Worm (Caenorhabditis elegans) whole organism, L4/young adult: Measurements from ENCODE around the gene fbxb-83.

ENCODE experiments used
- W03F9.2 ChIP-seq: fragments of 150-350 bp; optimal IDR thresholded peaks from 2 replicates; lab custom pipeline; 2014; ENCODE audit warnings: missing biosample characterization, missing genetic modification characterization
- dao-5 ChIP-seq: sonication (generic microtip); optimal IDR thresholded peaks from 2 replicates; lab custom pipeline; 2016; ENCODE audit warnings: missing genotype, missing genetic modification characterization, moderate library complexity, missing compliant biosample characterization
- him-1 ChIP-seq: sonication (generic microtip); optimal IDR thresholded peaks from 2 replicates; lab custom pipeline; 2016; ENCODE audit warnings: missing genotype, missing genetic modification reagents, missing genetic modification characterization, missing compliant biosample characterization

DNA sequence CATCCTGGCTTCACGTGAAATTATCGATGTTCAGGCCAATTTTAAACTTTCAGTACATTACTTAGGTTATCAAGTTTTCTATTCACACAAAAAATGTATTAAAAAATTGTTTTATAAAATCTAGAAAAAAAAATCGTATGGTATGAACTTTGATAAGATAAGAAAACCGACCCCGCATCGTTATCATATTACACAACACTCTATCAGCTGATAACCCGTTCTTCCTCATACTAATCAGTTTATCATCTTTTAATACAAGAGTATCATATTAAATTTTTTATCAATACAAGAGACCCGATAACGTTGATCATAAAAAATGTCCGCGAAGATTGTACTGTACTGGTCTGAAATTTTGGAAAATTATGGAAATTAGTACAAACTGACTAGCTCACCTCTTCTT is 9.2 kb upstream of the fbxb-83 start:
- no peak for TF ChIP-seq dao-5
- TF ChIP-seq him-1 (tag; lab: Kevin White, UChicago), result no peak
- TF ChIP-seq W03F9.2 (tag; lab: Kevin White, UChicago), result no peak
